Worm (Caenorhabditis elegans): Measurements from ENCODE around the gene ifet-1.

The ifet-1 gene

DNA sequence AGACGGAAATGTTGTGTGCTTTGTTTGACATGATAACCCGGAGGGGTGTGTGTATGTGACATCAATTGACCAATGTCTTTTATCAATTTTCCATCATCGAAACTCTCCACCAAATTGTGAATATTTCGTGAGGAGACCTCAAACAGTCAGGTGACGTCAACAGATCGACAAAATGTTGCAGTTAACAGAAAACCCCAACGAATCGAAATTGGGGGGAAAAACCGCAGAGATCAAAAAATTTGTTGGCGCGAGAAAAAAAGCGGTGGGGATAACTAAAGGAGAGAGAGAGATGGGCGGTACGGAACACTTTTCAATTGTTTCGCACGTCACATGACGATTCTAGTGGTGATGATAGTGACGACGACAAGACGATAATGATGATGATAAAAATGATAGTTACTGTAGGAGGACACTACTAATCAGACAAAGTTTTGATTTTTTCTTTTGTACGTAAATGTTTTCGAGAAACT lies 19.6 kb upstream of the ifet-1 start (continued):
- TF ChIP-seq gei-8 (GFP tag; optimal IDR thresholded peaks at IDR 0.05) = no peak
- peak; percentile 58 for TF ChIP-seq pqm-1 (tag; optimal IDR thresholded peaks at IDR 0.05)
- peak in 1 of 2 experiments; percentile 73 for TF ChIP-seq lsy-2 (tag; optimal IDR thresholded peaks at IDR 0.05)
- TF ChIP-seq snpc-4 (tag; optimal IDR thresholded peaks at IDR 0.05) = no peak
- TF ChIP-seq nhr-111 (GFP tag; optimal IDR thresholded peaks at IDR 0.05) = no peak
- no peak for TF ChIP-seq Y5F2A.4 (GFP tag; optimal IDR thresholded peaks at IDR 0.05)
- no peak for TF ChIP-seq egl-27 (tag; optimal IDR thresholded peaks at IDR 0.05)
- TF ChIP-seq aha-1 (tag) = peak; percentile 92
- no peak for TF ChIP-seq zip-11 (GFP tag; IDR thresholded peaks at IDR 0.05)
- TF ChIP-seq nhr-77 (tag; optimal IDR thresholded peaks at IDR 0.05) = peak; percentile 59
- TF ChIP-seq hlh-30 (tag; optimal IDR thresholded peaks at IDR 0.05; ENCODE audit: insufficient read depth) = peak; percentile 87
- TF ChIP-seq nhr-48 (tag; optimal IDR thresholded peaks at IDR 0.05) = peak; percentile 77
- peak; percentile 22 for TF ChIP-seq zip-2 (tag; optimal IDR thresholded peaks at IDR 0.05)
- TF ChIP-seq rbr-2 (tag; optimal IDR thresholded peaks at IDR 0.05) = peak; percentile 16
- TF ChIP-seq nhr-102 (tag; optimal IDR thresholded peaks at IDR 0.05) = peak; percentile 37
- TF ChIP-seq lim-7 (GFP tag; IDR thresholded peaks at IDR 0.05) = no peak
- no peak for TF ChIP-seq zag-1 (tag; optimal IDR thresholded peaks at IDR 0.05)
- TF ChIP-seq mxl-3 (GFP tag; optimal IDR thresholded peaks at IDR 0.05) = peak; percentile 77
- peak; percentile 37 for TF ChIP-seq dpl-1 (GFP tag; optimal IDR thresholded peaks at IDR 0.05)
- TF ChIP-seq nhr-6 (tag; optimal IDR thresholded peaks at IDR 0.05) = no peak
- TF ChIP-seq nhr-11 (tag; optimal IDR thresholded peaks at IDR 0.05) = no peak
- no peak for TF ChIP-seq ceh-44 (GFP tag; IDR thresholded peaks at IDR 0.05)
- no peak for TF ChIP-seq jun-1 (tag; optimal IDR thresholded peaks at IDR 0.05)
- no peak for TF ChIP-seq duxl-1 (tag; optimal IDR thresholded peaks at IDR 0.05; ENCODE audit: poor library complexity)
- TF ChIP-seq ctbp-1 (GFP tag; IDR thresholded peaks at IDR 0.05) = no peak
- no peak for TF ChIP-seq sdz-12 (GFP tag; optimal IDR thresholded peaks at IDR 0.05)
- peak; percentile 67 for TF ChIP-seq mep-1 (tag; optimal IDR thresholded peaks at IDR 0.05)
- TF ChIP-seq daf-19 (GFP tag; conservative IDR thresholded peaks at IDR 0.05) = no peak
- no peak for TF ChIP-seq unc-39 (tag; optimal IDR thresholded peaks at IDR 0.05)
- no peak for TF ChIP-seq pha-4 (GFP tag; IDR thresholded peaks at IDR 0.05)
- TF ChIP-seq pha-4 (tag; optimal IDR thresholded peaks at IDR 0.05) = no peak
- TF ChIP-seq Y105C5A.15 (GFP tag; IDR thresholded peaks at IDR 0.05) = 0 out of 2 replicates have a peak, but pooled peaks have one; percentile 39
- no peak for TF ChIP-seq mxl-2 (GFP tag; conservative IDR thresholded peaks at IDR 0.05)
- TF ChIP-seq mes-2 (tag; optimal IDR thresholded peaks at IDR 0.05; ENCODE audit: poor library complexity, severe bottlenecking) = no peak
- TF ChIP-seq egl-43 (GFP tag; IDR thresholded peaks at IDR 0.05) = no peak
- no peak for TF ChIP-seq snpc-1.2 (GFP tag; IDR thresholded peaks at IDR 0.05)
- TF ChIP-seq hlh-11 (tag; optimal IDR thresholded peaks at IDR 0.05) = peak; percentile 90
- no peak for TF ChIP-seq dmd-8 (GFP tag; IDR thresholded peaks at IDR 0.05)
- no peak for TF ChIP-seq hmg-1.1 (GFP tag; IDR thresholded peaks at IDR 0.05)
- peak; percentile 82 for TF ChIP-seq dmd-6 (GFP tag; IDR thresholded peaks at IDR 0.05)
- TF ChIP-seq mdl-1 (tag; optimal IDR thresholded peaks at IDR 0.05) = peak; percentile 3 to 78
- TF ChIP-seq ZK337.2 (GFP tag; IDR thresholded peaks at IDR 0.05) = no peak
- no peak for TF ChIP-seq fkh-10 (GFP tag; optimal IDR thresholded peaks at IDR 0.05)
- no peak for TF ChIP-seq ceh-62 (tag; optimal IDR thresholded peaks at IDR 0.05)
- TF ChIP-seq lir-3 (tag; optimal IDR thresholded peaks at IDR 0.05) = no peak

Measured in whole organism, L4 larva.